Worm (Caenorhabditis elegans) whole organism, L3 larva: ENCODE results near the gene srh-269.

ENCODE experiments used
- aly-2 ChIP-seq: fragments of 150-350 bp; optimal IDR thresholded peaks from 2 replicates; lab custom pipeline; 2014; ENCODE audit warnings: missing biosample characterization, missing genetic modification characterization
- ceh-16 ChIP-seq: sonication (generic microtip); optimal IDR thresholded peaks from 2 replicates; lab custom pipeline; 2017; ENCODE audit warnings: missing biosample characterization, missing genetic modification characterization
- elt-1 ChIP-seq: fragments of 150-350 bp; optimal IDR thresholded peaks from 2 replicates; lab custom pipeline; 2014; ENCODE audit warnings: missing biosample characterization, missing genetic modification characterization
- lsy-12 ChIP-seq: sonication (generic microtip); optimal IDR thresholded peaks from 2 replicates; lab custom pipeline; 2016; ENCODE audit warnings: mild to moderate bottlenecking, missing genetic modification characterization, missing compliant biosample characterization
- mml-1 ChIP-seq: fragments of 150-350 bp; sonication (generic microtip); optimal IDR thresholded peaks from 3 replicates; lab custom pipeline; 2014; ENCODE audit warnings: missing biosample characterization, missing genetic modification characterization
- nhr-11 ChIP-seq: fragments of 150-350 bp; optimal IDR thresholded peaks from 2 replicates; lab custom pipeline; 2014; ENCODE audit warnings: missing biosample characterization, missing genetic modification characterization
- nhr-25 ChIP-seq: sonication (generic microtip); optimal IDR thresholded peaks from 2 replicates; lab custom pipeline; 2017; ENCODE audit warnings: missing biosample characterization, missing genetic modification characterization
- skn-1 ChIP-seq: fragments of 150-350 bp; optimal IDR thresholded peaks from 2 replicates; lab custom pipeline; 2014; ENCODE audit warnings: missing biosample characterization, missing genetic modification characterization
- unc-62 ChIP-seq: fragments of 150-350 bp; sonication (generic microtip); optimal IDR thresholded peaks from 4 replicates; lab custom pipeline; 2014; ENCODE audit warnings: missing biosample characterization, missing genetic modification reagents, missing genetic modification characterization
- ztf-11 ChIP-seq: fragments of 150-350 bp; optimal IDR thresholded peaks from 2 replicates; lab custom pipeline; 2014; ENCODE audit warnings: missing biosample characterization, missing genetic modification characterization

DNA sequence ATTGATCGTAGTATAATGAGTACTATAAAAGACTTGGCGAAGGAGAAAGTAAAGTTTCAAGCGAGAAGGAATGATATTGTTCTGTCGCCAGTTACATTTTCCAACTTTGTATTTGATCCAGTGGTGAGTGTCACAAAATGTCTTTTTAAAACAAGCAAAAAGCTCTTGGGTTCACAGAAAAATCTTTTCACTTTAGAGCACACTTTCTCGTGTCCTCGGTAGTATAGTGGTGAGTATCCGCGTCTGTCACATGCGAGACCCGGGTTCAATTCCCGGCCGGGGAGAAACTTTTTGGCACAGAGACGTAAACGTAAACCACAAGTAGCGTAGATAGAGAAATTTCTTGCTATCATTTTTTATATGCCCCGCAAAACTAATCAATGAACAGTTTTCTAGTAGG lies 48.5 kb upstream of the srh-269 start:
- TF ChIP-seq unc-62 (GFP tag; lab: Kevin White, UChicago) (no peak), mml-1 (tag; lab: Kevin White, UChicago) (no peak), ceh-16 (tag; lab: Kevin White, UChicago) (no peak), skn-1 (tag; lab: Kevin White, UChicago) (no peak), nhr-25 (tag; lab: Kevin White, UChicago) (no peak), nhr-11 (tag; lab: Kevin White, UChicago) (no peak), ztf-11 (no peak), elt-1 (tag; lab: Kevin White, UChicago) (no peak), aly-2 (tag; lab: Kevin White, UChicago) (no peak), lsy-12 (tag; lab: Kevin White, UChicago) (no peak)
